Fruit fly (Drosophila melanogaster): ENCODE data around the gene Cpr65Ec.

Gene Cpr65Ec

dm6 chr3L:7133699-7134655 is 41.0 kb downstream of the Cpr65Ec start, which contains the start of gene melt (continued):
- TF ChIP-seq HLHmδ (GFP tag; optimal IDR thresholded peaks at IDR 0.05) (peak; percentile 62), CG31441 (GFP tag; IDR thresholded peaks at IDR 0.05) (peak; percentile 94), CG2202 (tag; optimal IDR thresholded peaks at IDR 0.05) (peak; percentile 66), oc (tag; optimal IDR thresholded peaks at IDR 0.05) (peak; percentile 29), CG12942 (GFP tag; optimal IDR thresholded peaks at IDR 0.05) (peak; percentile 81), grau (tag; optimal IDR thresholded peaks at IDR 0.05) (peak; percentile 90), CG18476 (GFP tag; optimal IDR thresholded peaks at IDR 0.05) (peak; percentile 88), CG10274 (GFP tag; optimal IDR thresholded peaks at IDR 0.05) (peak; percentile 82), cato (GFP tag; optimal IDR thresholded peaks at IDR 0.05; ENCODE audit: borderline replicate concordance) (peak; percentile 87), Rx (GFP tag; IDR thresholded peaks at IDR 0.05) (peak; percentile 54; the same call in 1 of the 2 replicates), pzg (GFP tag; optimal IDR thresholded peaks at IDR 0.05) (no peak), Ssrp (tag; optimal IDR thresholded peaks at IDR 0.05) (peak; percentile 89), amos (GFP tag; IDR thresholded peaks at IDR 0.05; ENCODE audit: partially characterized antibody) (peak; percentile 56), Sry-β (GFP tag; optimal IDR thresholded peaks at IDR 0.05) (peak; percentile 14), corto (GFP tag; optimal IDR thresholded peaks at IDR 0.05) (no peak), CG3065 (GFP tag; optimal IDR thresholded peaks at IDR 0.05) (peak; percentile 68), CG12299 (tag; optimal IDR thresholded peaks at IDR 0.05) (peak; percentile 58), sc (optimal IDR thresholded peaks at IDR 0.05) (no peak), sc (GFP tag; optimal IDR thresholded peaks at IDR 0.05) (peak; percentile 72), CG8478 (optimal IDR thresholded peaks at IDR 0.05) (no peak), lbe (GFP tag; optimal IDR thresholded peaks at IDR 0.05) (peak; percentile 64), CG3281 (GFP tag; optimal IDR thresholded peaks at IDR 0.05) (peak; percentile 89), cad (GFP tag; optimal IDR thresholded peaks at IDR 0.05) (no peak), Jarid2 (GFP tag; optimal IDR thresholded peaks at IDR 0.05) (peak; percentile 91), wek (GFP tag; optimal IDR thresholded peaks at IDR 0.05) (no peak), stwl (tag; optimal IDR thresholded peaks at IDR 0.05) (peak; percentile 13), CG12071 (GFP tag; optimal IDR thresholded peaks at IDR 0.05) (peak; percentile 35), CG30431 (GFP tag; optimal IDR thresholded peaks at IDR 0.05) (peak; percentile 74), HmgZ (tag; optimal IDR thresholded peaks at IDR 0.05) (peak; percentile 74), Rfx (GFP tag; IDR thresholded peaks at IDR 0.05) (peak; percentile 82), her (GFP tag; optimal IDR thresholded peaks at IDR 0.05) (peak; percentile 67), cas (GFP tag; IDR thresholded peaks at IDR 0.05) (no peak), bowl (GFP tag; IDR thresholded peaks at IDR 0.05) (peak; percentile 51; the same call in 1 of the 2 replicates), eyg (GFP tag; optimal IDR thresholded peaks at IDR 0.05) (peak; percentile 86), kay (GFP tag; optimal IDR thresholded peaks at IDR 0.05) (peak; percentile 81), aop (GFP tag; IDR thresholded peaks at IDR 0.05) (no peak), exex (tag; optimal IDR thresholded peaks at IDR 0.05) (peak; percentile 38), hb (GFP tag; IDR thresholded peaks at IDR 0.05; ENCODE audit: partially characterized antibody) (no peak), wdn (GFP tag; IDR thresholded peaks at IDR 0.05) (peak; percentile 59; the same call in 1 of the 2 replicates), MTF-1 (GFP tag; optimal IDR thresholded peaks at IDR 0.05; ENCODE audit: borderline replicate concordance) (no peak), Hsf (GFP tag; optimal IDR thresholded peaks at IDR 0.05) (peak; percentile 92), CG1233 (GFP tag; optimal IDR thresholded peaks at IDR 0.05) (peak; percentile 90), CG33557 (GFP tag; optimal IDR thresholded peaks at IDR 0.05) (peak; percentile 78), hbn (GFP tag; IDR thresholded peaks at IDR 0.05; ENCODE audit: partially characterized antibody) (no peak), nom (GFP tag; optimal IDR thresholded peaks at IDR 0.05) (peak; percentile 65), CG10979 (tag; optimal IDR thresholded peaks at IDR 0.05) (peak; percentile 89), CG10565 (GFP tag; optimal IDR thresholded peaks at IDR 0.05) (peak; percentile 16), cg (GFP tag; optimal IDR thresholded peaks at IDR 0.05) (peak; percentile 79)

All from whole organism, embryonic.